Fruit fly (Drosophila melanogaster): Measurements from ENCODE around the gene elm.

dm6 chr3R:5636519-5637430 lies 17.9 kb downstream of the elm start, which contains the start of the genes CG31548 and CG12170:
- TF ChIP-seq pan (optimal IDR thresholded peaks at IDR 0.05) (no peak), psq (optimal IDR thresholded peaks at IDR 0.05) (no peak), Dll (optimal IDR thresholded peaks at IDR 0.05) (no peak), usp (GFP tag; optimal IDR thresholded peaks at IDR 0.05) (no peak)

Data from whole organism.